Worm (Caenorhabditis elegans) whole organism, early embryonic: Measurements from ENCODE around the gene W05B10.4.

Experiments used
- B0310.2 ChIP-seq: sonication (generic microtip); optimal IDR thresholded peaks from 2 replicates; lab custom pipeline; 2016; ENCODE audit warnings: mild to moderate bottlenecking, missing genetic modification characterization, missing compliant biosample characterization
- F13C5.2 ChIP-seq: sonication (generic microtip); optimal IDR thresholded peaks from 2 replicates; lab custom pipeline; 2017; ENCODE audit warnings: mild to moderate bottlenecking, missing genetic modification characterization, inconsistent platforms, missing compliant biosample characterization
- aly-1 ChIP-seq: sonication (generic microtip); optimal IDR thresholded peaks from 2 replicates; lab custom pipeline; 2016; ENCODE audit warnings: missing genetic modification characterization, missing compliant biosample characterization
- ama-1 ChIP-seq: fragments of 150-350 bp; optimal IDR thresholded peaks from 2 replicates; lab custom pipeline; 2014
- ceh-13 ChIP-seq: fragments of 200-800 bp; sonication (Bioruptor generic); optimal IDR thresholded peaks from 2 replicates; lab custom pipeline; 2018; ENCODE audit warnings: mild to moderate bottlenecking, missing genetic modification characterization, missing compliant biosample characterization
- ceh-36 ChIP-seq: sonication (generic microtip); optimal IDR thresholded peaks from 2 replicates; lab custom pipeline; 2016; ENCODE audit warnings: missing genetic modification characterization, inconsistent platforms, missing compliant biosample characterization
- ets-7 ChIP-seq: sonication (generic microtip); optimal IDR thresholded peaks from 2 replicates; lab custom pipeline; 2016; ENCODE audit warnings: missing genotype, missing genetic modification characterization, missing compliant biosample characterization
- flt-1 ChIP-seq: fragments of 200-800 bp; sonication (Bioruptor generic); IDR thresholded peaks from 2 replicates; pipeline ENCODE4 v1.3.6; 2022; ENCODE audit warnings: missing genetic modification characterization, missing compliant biosample characterization
- hmbx-1 ChIP-seq: sonication (generic microtip); optimal IDR thresholded peaks from 2 replicates; lab custom pipeline; 2016; ENCODE audit warnings: mild to moderate bottlenecking, missing genetic modification characterization, missing compliant biosample characterization
- hmg-4 ChIP-seq: fragments of 200-800 bp; sonication (Bioruptor generic); optimal IDR thresholded peaks from 2 replicates; lab custom pipeline; 2018; ENCODE audit warnings: mild to moderate bottlenecking, missing genetic modification characterization, missing compliant biosample characterization
- hnd-1 ChIP-seq: sonication (generic microtip); optimal IDR thresholded peaks from 2 replicates; lab custom pipeline; 2016; ENCODE audit warnings: missing genetic modification characterization, missing compliant biosample characterization
- pes-1 ChIP-seq: fragments of 200-800 bp; sonication (Bioruptor generic); IDR thresholded peaks from 2 replicates; pipeline ENCODE4 v1.3.6; 2022; ENCODE audit warnings: missing genetic modification reagents, missing genetic modification characterization, missing compliant biosample characterization
- scrt-1 ChIP-seq: fragments of 200-800 bp; sonication (Bioruptor generic); IDR thresholded peaks from 2 replicates; pipeline ENCODE4 v1.3.6; 2022; ENCODE audit warnings: missing genetic modification characterization, missing compliant biosample characterization
- sea-1 ChIP-seq: fragments of 200-800 bp; sonication (Bioruptor generic); conservative IDR thresholded peaks from 2 replicates; pipeline ENCODE4 v1.3.6; 2022; ENCODE audit warnings: missing genetic modification characterization, missing compliant biosample characterization
- tbx-11 ChIP-seq: fragments of 200-800 bp; sonication (Bioruptor generic); IDR thresholded peaks from 2 replicates; pipeline ENCODE4 v1.3.6; 2022; ENCODE audit warnings: missing genetic modification characterization, missing compliant biosample characterization
- tbx-37 ChIP-seq: fragments of 200-800 bp; sonication (Bioruptor generic); conservative IDR thresholded peaks from 2 replicates; pipeline ENCODE4 v1.3.6; 2022; ENCODE audit warnings: missing genetic modification reagents, missing genetic modification characterization, missing compliant biosample characterization
- tra-4 ChIP-seq: sonication (generic microtip); optimal IDR thresholded peaks from 2 replicates; lab custom pipeline; 2017; ENCODE audit warnings: missing genetic modification characterization, missing compliant biosample characterization

W05B10.4 gene

ce11 chrV:12673745-12674144 lies 5.7 kb downstream of the W05B10.4 start:
- no peak for TF ChIP-seq ceh-36 (tag; lab: Kevin White, UChicago)
- TF ChIP-seq tra-4 (tag; lab: Kevin White, UChicago): no peak
- TF ChIP-seq pes-1 (GFP tag; lab: Robert Waterston, UW): no peak
- no peak for TF ChIP-seq aly-1 (tag; lab: Kevin White, UChicago)
- TF ChIP-seq hmbx-1 (tag; lab: Kevin White, UChicago): no peak
- TF ChIP-seq flt-1: no peak
- TF ChIP-seq ama-1 (lab: Kevin White, UChicago): no peak
- TF ChIP-seq ets-7 (tag; lab: Kevin White, UChicago): no peak
- TF ChIP-seq scrt-1 (GFP tag; lab: Robert Waterston, UW): no peak
- no peak for TF ChIP-seq tbx-11 (GFP tag; lab: Robert Waterston, UW)
- TF ChIP-seq sea-1 (GFP tag; lab: Robert Waterston, UW): no peak
- TF ChIP-seq F13C5.2 (tag; lab: Kevin White, UChicago): no peak

ce11 chrV:12676299-12676698 lies 8.3 kb downstream of the W05B10.4 start:
- no peak for TF ChIP-seq ama-1 (lab: Kevin White, UChicago)
- no peak for TF ChIP-seq scrt-1 (GFP tag; lab: Robert Waterston, UW)

- TF ChIP-seq hmbx-1 (tag; lab: Kevin White, UChicago) (no peak), B0310.2 (no peak), ama-1 (lab: Kevin White, UChicago) (no peak), ets-7 (tag; lab: Kevin White, UChicago) (no peak), aly-1 (tag; lab: Kevin White, UChicago) (no peak), flt-1 (no peak), scrt-1 (GFP tag; lab: Robert Waterston, UW) (no peak), tra-4 (tag; lab: Kevin White, UChicago) (no peak), pes-1 (GFP tag; lab: Robert Waterston, UW) (no peak), F13C5.2 (tag; lab: Kevin White, UChicago) (no peak), tbx-37 (no peak), tbx-11 (GFP tag; lab: Robert Waterston, UW) (no peak), ceh-36 (tag; lab: Kevin White, UChicago) (no peak), ceh-13 (no peak), sea-1 (GFP tag; lab: Robert Waterston, UW) (no peak), hmg-4 (GFP tag; lab: Kevin White, UChicago) (no peak), hnd-1 (tag; lab: Kevin White, UChicago) (no peak)
These were observed 11.3 kb downstream of the W05B10.4 start for ce11 chrV:12679292-12679691.

- TF ChIP-seq tbx-37: no peak
- no peak for TF ChIP-seq F13C5.2 (tag; lab: Kevin White, UChicago)
- TF ChIP-seq hmbx-1 (tag; lab: Kevin White, UChicago): no peak
- no peak for TF ChIP-seq aly-1 (tag; lab: Kevin White, UChicago)
- no peak for TF ChIP-seq sea-1 (GFP tag; lab: Robert Waterston, UW)
- TF ChIP-seq B0310.2: no peak
- no peak for TF ChIP-seq tbx-11 (GFP tag; lab: Robert Waterston, UW)
- no peak for TF ChIP-seq ets-7 (tag; lab: Kevin White, UChicago)
- no peak for TF ChIP-seq scrt-1 (GFP tag; lab: Robert Waterston, UW)
- TF ChIP-seq hmg-4 (GFP tag; lab: Kevin White, UChicago): no peak
- no peak for TF ChIP-seq ama-1 (lab: Kevin White, UChicago)
These were observed 11.8 kb downstream of the W05B10.4 start, which contains the start of gene frpr-15 for ce11 chrV:12679807-12680206. frpr-15 (plus strand) TSS chrV:12680107.

- no peak for TF ChIP-seq tbx-11 (GFP tag; lab: Robert Waterston, UW)
- no peak for TF ChIP-seq tra-4 (tag; lab: Kevin White, UChicago)
- no peak for TF ChIP-seq pes-1 (GFP tag; lab: Robert Waterston, UW)
- TF ChIP-seq ceh-36 (tag; lab: Kevin White, UChicago): no peak
- no peak for TF ChIP-seq ets-7 (tag; lab: Kevin White, UChicago)
- no peak for TF ChIP-seq sea-1 (GFP tag; lab: Robert Waterston, UW)
- TF ChIP-seq hnd-1 (tag; lab: Kevin White, UChicago): no peak
- TF ChIP-seq B0310.2: no peak
- no peak for TF ChIP-seq scrt-1 (GFP tag; lab: Robert Waterston, UW)
- no peak for TF ChIP-seq hmg-4 (GFP tag; lab: Kevin White, UChicago)
- no peak for TF ChIP-seq F13C5.2 (tag; lab: Kevin White, UChicago)
- no peak for TF ChIP-seq aly-1 (tag; lab: Kevin White, UChicago)
- TF ChIP-seq hmbx-1 (tag; lab: Kevin White, UChicago): no peak
- no peak for TF ChIP-seq flt-1
- no peak for TF ChIP-seq ceh-13
- no peak for TF ChIP-seq tbx-37
- TF ChIP-seq ama-1 (lab: Kevin White, UChicago): no peak
These were observed 15.2 kb downstream of the W05B10.4 start for ce11 chrV:12683205-12683604.

- TF ChIP-seq ceh-36 (tag; lab: Kevin White, UChicago) (no peak), ets-7 (tag; lab: Kevin White, UChicago) (no peak), flt-1 (no peak), scrt-1 (GFP tag; lab: Robert Waterston, UW) (no peak), aly-1 (tag; lab: Kevin White, UChicago) (no peak), sea-1 (GFP tag; lab: Robert Waterston, UW) (no peak)
These were observed 27.1 kb downstream of the W05B10.4 start, which contains the start of gene parn-1 for ce11 chrV:12695155-12695554. parn-1 (minus strand) TSS chrV:12695255.

- TF ChIP-seq hnd-1 (tag; lab: Kevin White, UChicago) (no peak), F13C5.2 (tag; lab: Kevin White, UChicago) (no peak), scrt-1 (GFP tag; lab: Robert Waterston, UW) (no peak), flt-1 (no peak), tra-4 (tag; lab: Kevin White, UChicago) (no peak), ets-7 (tag; lab: Kevin White, UChicago) (no peak), ama-1 (lab: Kevin White, UChicago) (no peak), B0310.2 (no peak), ceh-36 (tag; lab: Kevin White, UChicago) (no peak), hmg-4 (GFP tag; lab: Kevin White, UChicago) (no peak), sea-1 (GFP tag; lab: Robert Waterston, UW) (no peak), ceh-13 (no peak), hmbx-1 (tag; lab: Kevin White, UChicago) (no peak)
These were observed 27.9 kb downstream of the W05B10.4 start, which contains the start of gene K10C8.4 for ce11 chrV:12695968-12696367. K10C8.4 (plus strand) TSS chrV:12696268.
